Fruit fly (Drosophila melanogaster): ENCODE measurements around the gene kst.
A peak's percentile ranks its signal among the peaks of the same experiment; 100 is the strongest.

kst gene

dm6 chr3L:3373994-3374623, 37.4 kb downstream of the kst start, which contains the start of the genes Ythdc1 and CG12010 (continued):
- TF ChIP-seq pfk (GFP tag; optimal IDR thresholded peaks at IDR 0.05) (peak; percentile 53), nmo (GFP tag; optimal IDR thresholded peaks at IDR 0.05) (peak; percentile 60), CG14014 (GFP tag; IDR thresholded peaks at IDR 0.05) (no peak), CG5180 (GFP tag; optimal IDR thresholded peaks at IDR 0.05) (no peak), PHDP (tag; optimal IDR thresholded peaks at IDR 0.05) (no peak), CG13123 (GFP tag; optimal IDR thresholded peaks at IDR 0.05) (no peak), CG8359 (GFP tag; optimal IDR thresholded peaks at IDR 0.05; ENCODE audit: borderline replicate concordance) (no peak), Mrtf (GFP tag; IDR thresholded peaks at IDR 0.05) (no peak), crc (GFP tag; optimal IDR thresholded peaks at IDR 0.05) (no peak), Dek (tag; optimal IDR thresholded peaks at IDR 0.05) (no peak), CG8388 (GFP tag; optimal IDR thresholded peaks at IDR 0.05) (no peak), D19A (tag; optimal IDR thresholded peaks at IDR 0.05) (no peak), psq (GFP tag; optimal IDR thresholded peaks at IDR 0.05) (no peak), fd102C (GFP tag; optimal IDR thresholded peaks at IDR 0.05) (no peak), HHEX (GFP tag; optimal IDR thresholded peaks at IDR 0.05) (no peak), CG7357 (GFP tag; IDR thresholded peaks at IDR 0.05) (0 out of 3 replicates have a peak, but pooled peaks have one; percentile 21), ato (GFP tag; IDR thresholded peaks at IDR 0.05; ENCODE audit: partially characterized antibody) (peak; percentile 94), CG10321 (GFP tag; IDR thresholded peaks at IDR 0.05) (peak; percentile 95), da (GFP tag; optimal IDR thresholded peaks at IDR 0.05) (no peak), CG7745 (tag; optimal IDR thresholded peaks at IDR 0.05) (no peak), inv (GFP tag; IDR thresholded peaks at IDR 0.05; ENCODE audit: partially characterized antibody) (peak; percentile 84), CG2120 (GFP tag; optimal IDR thresholded peaks at IDR 0.05) (peak; percentile 12), esg (GFP tag; conservative IDR thresholded peaks at IDR 0.05) (no peak), NC2α (GFP tag; optimal IDR thresholded peaks at IDR 0.05) (no peak), sens (GFP tag) (peak; percentile 76), sqz (GFP tag; optimal IDR thresholded peaks at IDR 0.05) (no peak), CG1647 (GFP tag; optimal IDR thresholded peaks at IDR 0.05) (no peak), Rfx (GFP tag; IDR thresholded peaks at IDR 0.05) (0 out of 2 replicates have a peak, but pooled peaks have one; percentile 23), CG2129 (GFP tag; IDR thresholded peaks at IDR 0.05; ENCODE audit: partially characterized antibody) (peak; percentile 68), CG13894 (tag; optimal IDR thresholded peaks at IDR 0.05) (no peak), CG3065 (GFP tag; optimal IDR thresholded peaks at IDR 0.05) (no peak), dmrt11E (tag; optimal IDR thresholded peaks at IDR 0.05) (no peak), CG31388 (GFP tag; optimal IDR thresholded peaks at IDR 0.05) (no peak), H2.0 (GFP tag; IDR thresholded peaks at IDR 0.05) (no peak), slp2 (GFP tag; optimal IDR thresholded peaks at IDR 0.05) (no peak), CG11456 (GFP tag; IDR thresholded peaks at IDR 0.05) (no peak), phol (tag; optimal IDR thresholded peaks at IDR 0.05) (peak; percentile 88), CG42726 (GFP tag; IDR thresholded peaks at IDR 0.05; ENCODE audit: partially characterized antibody) (peak; percentile 85), tx (GFP tag; optimal IDR thresholded peaks at IDR 0.05) (no peak), sna (GFP tag; IDR thresholded peaks at IDR 0.05; ENCODE audit: partially characterized antibody) (peak; percentile 85), Gug (GFP tag; IDR thresholded peaks at IDR 0.05) (no peak), CG18599 (GFP tag; optimal IDR thresholded peaks at IDR 0.05) (no peak), CG12219 (GFP tag; optimal IDR thresholded peaks at IDR 0.05) (no peak), CG1233 (GFP tag; optimal IDR thresholded peaks at IDR 0.05) (no peak), CG18476 (GFP tag; optimal IDR thresholded peaks at IDR 0.05) (no peak), CG6813 (GFP tag; optimal IDR thresholded peaks at IDR 0.05) (no peak), CG10654 (GFP tag; optimal IDR thresholded peaks at IDR 0.05) (no peak), CG2199 (GFP tag; IDR thresholded peaks at IDR 0.05) (no peak), chif (GFP tag; optimal IDR thresholded peaks at IDR 0.05) (no peak), CG7786 (GFP tag; optimal IDR thresholded peaks at IDR 0.05) (no peak)
